Fruit fly (Drosophila melanogaster) whole organism, wandering third instar larva: Measurements from ENCODE around the gene gnu.
A peak's percentile ranks its signal among the peaks of the same experiment; 100 is the strongest.

Experiments
- CG32264 ChIP-seq: fragments of 200-800 bp; sonication (Bioruptor generic); optimal IDR thresholded peaks from 2 replicates; lab custom pipeline; 2016; ENCODE audit warnings: missing biosample characterization, missing genetic modification characterization
- CG9705 ChIP-seq: fragments of 200-800 bp; sonication (Bioruptor generic); optimal IDR thresholded peaks from 2 replicates; lab custom pipeline; 2018; ENCODE audit warnings: missing biosample characterization, mild to moderate bottlenecking, missing genetic modification characterization
- CrebA ChIP-seq: fragments of 200-800 bp; sonication (Bioruptor generic); optimal IDR thresholded peaks from 2 replicates; lab custom pipeline; 2016; ENCODE audit warnings: missing biosample characterization, mild to moderate bottlenecking, missing genetic modification characterization, borderline replicate concordance
- Dfd ChIP-seq: fragments of >200 bp; optimal IDR thresholded peaks from 2 replicates; lab custom pipeline; 2017; ENCODE audit warnings: missing biosample characterization, missing genetic modification characterization
- Dif ChIP-seq: fragments of 200-275, 200-300 bp; sonication (Bioruptor generic); optimal IDR thresholded peaks from 2 replicates; lab custom pipeline; 2018; ENCODE audit warnings: missing biosample characterization, missing genetic modification characterization; ENCODE audit not compliant: partially characterized antibody
- GATAd ChIP-seq: sonication (Bioruptor generic); optimal IDR thresholded peaks from 2 replicates; lab custom pipeline; 2016; ENCODE audit warnings: missing biosample characterization, missing genetic modification characterization
- HLH106 ChIP-seq: fragments of 200-800 bp; optimal IDR thresholded peaks from 3 replicates; lab custom pipeline; 2019; ENCODE audit warnings: missing biosample characterization, mild to moderate bottlenecking, missing genetic modification characterization, moderate library complexity
- Hnf4 ChIP-seq: fragments of 200-800 bp; sonication (Bioruptor generic); optimal IDR thresholded peaks from 2 replicates; lab custom pipeline; 2016; ENCODE audit warnings: missing biosample characterization, mild to moderate bottlenecking, missing genetic modification characterization
- Hr83 ChIP-seq: fragments of 200-300 bp; sonication (Bioruptor generic); optimal IDR thresholded peaks from 2 replicates; lab custom pipeline; 2016; ENCODE audit warnings: missing biosample characterization, mild to moderate bottlenecking, missing genetic modification characterization, moderate library complexity; ENCODE audit not compliant: poor library complexity, severe bottlenecking
- Jra ChIP-seq: sonication (Bioruptor generic); optimal IDR thresholded peaks from 2 replicates; lab custom pipeline; 2016; ENCODE audit warnings: missing biosample characterization, missing genetic modification characterization
- Mio ChIP-seq: sonication (Bioruptor generic); optimal IDR thresholded peaks from 2 replicates; lab custom pipeline; 2016; ENCODE audit warnings: missing biosample characterization, missing genetic modification characterization
- N ChIP-seq: fragments of >200 bp; optimal IDR thresholded peaks from 2 replicates; lab custom pipeline; 2018; ENCODE audit warnings: missing biosample characterization, missing external identifiers, missing genetic modification characterization
- OdsH ChIP-seq: fragments of 200-800 bp; sonication (Bioruptor generic); optimal IDR thresholded peaks from 2 replicates; lab custom pipeline; 2016; ENCODE audit warnings: missing biosample characterization, mild to moderate bottlenecking, missing genetic modification characterization
- Rel ChIP-seq, 2 experiments: fragments of 200-800 bp; sonication (Bioruptor generic) in 1 of 2; optimal IDR thresholded peaks; 2 replicates in 1 of 2; 3 replicates in 1 of 2; lab custom pipeline; 2016 to 2019; ENCODE audit warnings: mild to moderate bottlenecking in 2 of 2, missing biosample characterization in 2 of 2, missing genetic modification characterization in 2 of 2, moderate library complexity in 1 of 2
- Sp1 ChIP-seq: fragments of 200-800 bp; sonication (Bioruptor generic); optimal IDR thresholded peaks from 3 replicates; lab custom pipeline; 2019; ENCODE audit warnings: missing biosample characterization, mild to moderate bottlenecking, missing genetic modification characterization, moderate library complexity
- Vsx2 ChIP-seq: fragments of 200-300, 225-300 bp; sonication (Bioruptor generic); optimal IDR thresholded peaks from 2 replicates; lab custom pipeline; 2018; ENCODE audit warnings: missing biosample characterization, missing genetic modification characterization; ENCODE audit not compliant: partially characterized antibody
- br ChIP-seq: fragments of 200-800 bp; sonication (Bioruptor generic); optimal IDR thresholded peaks from 2 replicates; lab custom pipeline; 2016; ENCODE audit warnings: missing biosample characterization, missing genetic modification characterization
- brk ChIP-seq: fragments of 200-800 bp; sonication (Bioruptor generic); optimal IDR thresholded peaks from 2 replicates; lab custom pipeline; 2016; ENCODE audit warnings: missing biosample characterization, mild to moderate bottlenecking, missing genetic modification characterization
- dl ChIP-seq, 2 experiments: fragments of 175-275, 200-275 bp in 1 of 2; fragments of 200-275 bp in 1 of 2; sonication (Bioruptor generic); optimal IDR thresholded peaks; lab custom pipeline; 2018; ENCODE audit warnings: mild to moderate bottlenecking in 2 of 2, missing biosample characterization in 2 of 2, missing genetic modification characterization in 2 of 2, moderate library complexity in 2 of 2; ENCODE audit not compliant: partially characterized antibody in 2 of 2, insufficient read depth in 1 of 2
- ey ChIP-seq: fragments of 200-800 bp; sonication (Bioruptor generic); optimal IDR thresholded peaks from 2 replicates; lab custom pipeline; 2016; ENCODE audit warnings: missing biosample characterization, missing genetic modification characterization
- foxo ChIP-seq, 2 experiments: fragments of 200-800 bp; sonication (Bioruptor generic); optimal IDR thresholded peaks; 2 replicates in 1 of 2; 3 replicates in 1 of 2; lab custom pipeline; 2016 to 2017; ENCODE audit warnings: missing biosample characterization in 2 of 2, missing genetic modification characterization in 2 of 2
- fru ChIP-seq: fragments of 200-800 bp; sonication (Bioruptor generic); optimal IDR thresholded peaks from 3 replicates; lab custom pipeline; 2016; ENCODE audit warnings: missing biosample characterization, mild to moderate bottlenecking, missing genetic modification characterization
- h ChIP-seq: fragments of 200-800 bp; sonication (Bioruptor generic); optimal IDR thresholded peaks from 3 replicates; lab custom pipeline; 2016; ENCODE audit warnings: missing biosample characterization, mild to moderate bottlenecking, missing genetic modification characterization
- jim ChIP-seq: fragments of 175-275, 200-325 bp; sonication (Bioruptor generic); optimal IDR thresholded peaks from 2 replicates; lab custom pipeline; 2016; ENCODE audit warnings: missing biosample characterization, mild to moderate bottlenecking, missing genetic modification characterization
- rgr ChIP-seq: fragments of 200-800 bp; sonication (Bioruptor generic); optimal IDR thresholded peaks from 3 replicates; lab custom pipeline; 2016; ENCODE audit warnings: missing biosample characterization, mild to moderate bottlenecking, missing genetic modification characterization
- sv ChIP-seq: fragments of 200-800 bp; sonication (Bioruptor generic); optimal IDR thresholded peaks from 3 replicates; lab custom pipeline; 2016; ENCODE audit warnings: missing biosample characterization, missing genetic modification characterization

gnu gene

DNA sequence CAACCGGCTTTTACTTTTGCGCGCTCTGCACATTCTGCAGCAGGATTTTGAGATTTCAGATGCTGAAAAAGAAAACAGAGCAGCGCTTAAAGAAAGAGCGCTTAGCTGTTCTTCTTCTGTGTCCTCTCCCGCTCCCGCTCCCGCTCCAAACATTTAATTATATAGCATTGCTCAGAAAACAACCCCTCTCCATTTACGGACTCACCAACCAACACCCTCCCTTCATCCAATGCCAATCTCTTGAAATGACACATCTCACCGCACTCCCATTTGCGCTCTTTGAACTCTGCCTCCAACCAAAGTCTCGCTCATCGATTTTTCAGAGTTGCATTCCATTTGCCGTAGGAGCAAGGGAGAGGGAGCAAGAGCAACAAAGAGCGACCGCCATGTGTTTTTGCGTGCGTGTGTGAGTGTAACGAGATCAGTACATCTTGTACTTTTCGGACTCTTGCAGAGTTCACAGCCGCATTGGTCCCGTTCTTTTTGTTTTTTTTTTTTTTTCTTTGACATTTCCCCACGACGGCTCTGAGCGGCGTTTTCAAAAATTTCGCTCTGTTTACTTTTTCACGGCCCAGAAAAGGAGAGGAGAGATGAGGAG, 48.0 kb downstream of the gnu start:
- peak; percentile 80 for TF ChIP-seq CrebA (GFP tag; lab: Kevin White, UChicago)
- peak; percentile 36 for TF ChIP-seq brk (GFP tag; lab: Kevin White, UChicago)
- no peak for TF ChIP-seq HLH106 (tag; lab: Kevin White, UChicago)
- TF ChIP-seq Hnf4 (GFP tag; lab: Kevin White, UChicago) = peak; percentile 71
- TF ChIP-seq fru (GFP tag; lab: Kevin White, UChicago) = peak; percentile 59
- TF ChIP-seq sv = no peak
- TF ChIP-seq ey = no peak
- peak; percentile 66 for TF ChIP-seq Hr83 (GFP tag; lab: Kevin White, UChicago)
- peak; percentile 92 for TF ChIP-seq Rel (GFP tag; optimal IDR thresholded peaks at IDR 0.05; lab: Kevin White, UChicago)
- TF ChIP-seq Rel (tag; optimal IDR thresholded peaks at IDR 0.05; lab: Kevin White, UChicago) = no peak
- peak; percentile 77 for TF ChIP-seq h
- peak; percentile 86 for TF ChIP-seq Vsx2 (GFP tag; lab: Kevin White, UChicago)
- no peak for TF ChIP-seq Mio (GFP tag; lab: Kevin White, UChicago)
- TF ChIP-seq Sp1 (GFP tag; lab: Kevin White, UChicago) = no peak
- peak; percentile 39 to 83 for TF ChIP-seq dl (GFP tag; optimal IDR thresholded peaks at IDR 0.05; lab: Kevin White, UChicago; ENCODE audit: insufficient read depth in 1 of 2, partially characterized antibody in 2 of 2)
- no peak for TF ChIP-seq N (GFP tag; lab: Kevin White, UChicago)
- peak; percentile 89 for TF ChIP-seq Dif (GFP tag; lab: Kevin White, UChicago)
- no peak for TF ChIP-seq Dfd (GFP tag; lab: Kevin White, UChicago)
- TF ChIP-seq jim = peak; percentile 52
- TF ChIP-seq foxo (GFP tag; optimal IDR thresholded peaks at IDR 0.05; lab: Kevin White, UChicago) = no peak
- TF ChIP-seq Jra (GFP tag; lab: Kevin White, UChicago) = peak; percentile 64
- no peak for TF ChIP-seq CG9705 (GFP tag; lab: Kevin White, UChicago)
- TF ChIP-seq CG32264 (GFP tag; lab: Kevin White, UChicago) = peak; percentile 55
- TF ChIP-seq br (GFP tag; lab: Kevin White, UChicago) = peak; percentile 65
- TF ChIP-seq rgr = no peak
- TF ChIP-seq GATAd = no peak

DNA sequence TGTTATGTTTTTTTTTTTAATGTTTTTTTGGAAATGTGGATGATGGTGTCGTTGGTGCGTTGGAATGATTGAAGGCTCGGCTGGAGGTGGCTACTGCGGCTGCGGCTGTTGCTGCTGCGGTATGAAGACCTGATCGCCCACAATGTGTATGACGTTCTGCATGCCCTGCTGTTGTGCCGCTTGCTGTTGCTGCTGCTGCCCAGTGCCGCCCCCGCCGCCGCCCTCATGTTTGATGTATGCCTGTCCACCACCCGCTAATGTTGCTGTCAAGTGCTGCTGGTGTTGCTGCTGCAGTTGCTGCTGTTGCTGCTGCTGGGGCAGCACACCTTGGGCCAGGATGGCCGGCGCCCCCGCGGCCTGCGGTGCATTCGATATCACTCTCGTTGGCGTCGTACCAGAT, 50.3 kb downstream of the gnu start:
- peak; percentile 89 for TF ChIP-seq Dfd (GFP tag; lab: Kevin White, UChicago)
- TF ChIP-seq OdsH (GFP tag; lab: Kevin White, UChicago) = no peak
